Worm (Caenorhabditis elegans) whole organism, late embryonic: ENCODE results near the gene F54D1.1.

Experiments used
- fkh-10 ChIP-seq: fragments of 150-350 bp; optimal IDR thresholded peaks from 2 replicates; lab custom pipeline; 2014; ENCODE audit warnings: missing biosample characterization, missing genetic modification reagents, missing genetic modification characterization
- nhr-11 ChIP-seq: fragments of 150-350 bp; optimal IDR thresholded peaks from 2 replicates; lab custom pipeline; 2014; ENCODE audit warnings: missing biosample characterization, missing genetic modification characterization
- sox-4 ChIP-seq: sonication (generic microtip); optimal IDR thresholded peaks from 2 replicates; lab custom pipeline; 2017; ENCODE audit warnings: mild to moderate bottlenecking, missing genetic modification characterization, inconsistent platforms, missing compliant biosample characterization

- TF ChIP-seq sox-4 (tag; lab: Kevin White, UChicago) (no peak), fkh-10 (no peak), nhr-11 (tag; lab: Kevin White, UChicago) (no peak)
These were observed 2.1 kb upstream of the F54D1.1 start, which contains the start of gene gtl-1 for ce11 chrIV:11259485-11259972.
